Worm (Caenorhabditis elegans): ENCODE data around the gene F54D8.10.

F54D8.10 gene

ce11 chrIII:5089489-5089888, 5.1 kb upstream of the F54D8.10 start (continued):
- TF ChIP-seq nhr-19 (GFP tag; conservative IDR thresholded peaks at IDR 0.05), result peak; percentile 73
- TF ChIP-seq efl-1 (optimal IDR thresholded peaks at IDR 0.05), result no peak
- peak in 1 of 2 experiments; percentile 44 for TF ChIP-seq efl-1 (GFP tag; optimal IDR thresholded peaks at IDR 0.05 in 1 of 2)
- no peak for TF ChIP-seq fos-1 (tag; optimal IDR thresholded peaks at IDR 0.05)
- no peak for TF ChIP-seq ceh-63 (GFP tag; optimal IDR thresholded peaks at IDR 0.05)
- peak; percentile 32 for TF ChIP-seq nhr-20 (tag; optimal IDR thresholded peaks at IDR 0.05)
- TF ChIP-seq rnt-1 (tag; optimal IDR thresholded peaks at IDR 0.05), result no peak
- TF ChIP-seq ceh-8 (GFP tag; optimal IDR thresholded peaks at IDR 0.05), result no peak
- TF ChIP-seq unc-62 (GFP tag; optimal IDR thresholded peaks at IDR 0.05), result no peak
- TF ChIP-seq unc-98 (GFP tag; IDR thresholded peaks at IDR 0.05), result no peak
- TF ChIP-seq pqm-1 (tag; optimal IDR thresholded peaks at IDR 0.05), result no peak

DNA sequence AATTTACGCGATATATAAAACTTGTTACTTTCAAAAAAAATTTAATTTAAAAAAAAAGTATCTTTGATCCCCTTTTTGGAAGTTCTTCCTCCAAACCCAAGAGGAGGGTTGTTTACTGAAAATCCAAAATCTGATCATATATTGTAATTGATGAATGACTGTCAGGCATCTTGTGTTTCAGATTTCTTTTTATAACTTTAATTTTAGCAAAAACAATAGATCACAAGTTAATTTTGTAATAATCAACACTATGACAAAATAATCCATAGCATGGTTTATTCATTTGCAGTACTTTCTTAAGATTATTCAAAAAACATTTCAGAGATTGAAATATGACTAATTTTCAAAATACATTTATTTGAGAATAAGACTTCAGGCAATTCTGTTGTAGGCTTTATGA, 2.3 kb upstream of the F54D8.10 start:
- TF ChIP-seq lsy-2 (tag; optimal IDR thresholded peaks at IDR 0.05), result no peak
- no peak for TF ChIP-seq blmp-1 (tag; optimal IDR thresholded peaks at IDR 0.05)
- no peak for TF ChIP-seq lin-15B (tag; optimal IDR thresholded peaks at IDR 0.05)
- TF ChIP-seq nhr-237 (tag; optimal IDR thresholded peaks at IDR 0.05), result no peak
- no peak for TF ChIP-seq hlh-17 (GFP tag; optimal IDR thresholded peaks at IDR 0.05; ENCODE audit: borderline replicate concordance)
- TF ChIP-seq rnt-1 (tag; optimal IDR thresholded peaks at IDR 0.05), result no peak
- no peak for TF ChIP-seq ceh-88 (GFP tag; IDR thresholded peaks at IDR 0.05)
- no peak for TF ChIP-seq sup-37 (GFP tag; optimal IDR thresholded peaks at IDR 0.05)
- TF ChIP-seq lin-35 (GFP tag; optimal IDR thresholded peaks at IDR 0.05), result no peak
- no peak for TF ChIP-seq elt-2 (tag; optimal IDR thresholded peaks at IDR 0.05)
- no peak for TF ChIP-seq hpl-2 (GFP tag; optimal IDR thresholded peaks at IDR 0.05)
- no peak for TF ChIP-seq nhr-12 (tag; optimal IDR thresholded peaks at IDR 0.05)
- no peak for TF ChIP-seq skn-1 (tag; optimal IDR thresholded peaks at IDR 0.05)
- TF ChIP-seq C16A3.4 (tag; optimal IDR thresholded peaks at IDR 0.05), result no peak
- no peak for TF ChIP-seq mab-9 (GFP tag; IDR thresholded peaks at IDR 0.05)
- no peak for TF ChIP-seq dpl-1 (GFP tag; optimal IDR thresholded peaks at IDR 0.05)
- TF ChIP-seq aly-2 (tag; optimal IDR thresholded peaks at IDR 0.05), result no peak

ce11 chrIII:5096741-5097140, 2.1 kb downstream of the F54D8.10 start:
- TF ChIP-seq elt-3 (tag; optimal IDR thresholded peaks at IDR 0.05) (peak in 5 of 6 experiments; percentile 55 to 87 (median 82)), sup-37 (GFP tag; optimal IDR thresholded peaks at IDR 0.05) (no peak), irx-1 (tag; optimal IDR thresholded peaks at IDR 0.05) (no peak), lin-14 (GFP tag; optimal IDR thresholded peaks at IDR 0.05) (peak; percentile 29), nhr-85 (tag) (peak; percentile 60), tbx-2 (tag; optimal IDR thresholded peaks at IDR 0.05) (peak; percentile 10), snu-23 (GFP tag; optimal IDR thresholded peaks at IDR 0.05) (peak; percentile 13), nhr-71 (tag; optimal IDR thresholded peaks at IDR 0.05) (peak; percentile 43), nhr-20 (tag; optimal IDR thresholded peaks at IDR 0.05) (peak; percentile 67), blmp-1 (tag; optimal IDR thresholded peaks at IDR 0.05) (peak; percentile 84), nhr-19 (GFP tag; conservative IDR thresholded peaks at IDR 0.05) (peak; percentile 30)

DNA sequence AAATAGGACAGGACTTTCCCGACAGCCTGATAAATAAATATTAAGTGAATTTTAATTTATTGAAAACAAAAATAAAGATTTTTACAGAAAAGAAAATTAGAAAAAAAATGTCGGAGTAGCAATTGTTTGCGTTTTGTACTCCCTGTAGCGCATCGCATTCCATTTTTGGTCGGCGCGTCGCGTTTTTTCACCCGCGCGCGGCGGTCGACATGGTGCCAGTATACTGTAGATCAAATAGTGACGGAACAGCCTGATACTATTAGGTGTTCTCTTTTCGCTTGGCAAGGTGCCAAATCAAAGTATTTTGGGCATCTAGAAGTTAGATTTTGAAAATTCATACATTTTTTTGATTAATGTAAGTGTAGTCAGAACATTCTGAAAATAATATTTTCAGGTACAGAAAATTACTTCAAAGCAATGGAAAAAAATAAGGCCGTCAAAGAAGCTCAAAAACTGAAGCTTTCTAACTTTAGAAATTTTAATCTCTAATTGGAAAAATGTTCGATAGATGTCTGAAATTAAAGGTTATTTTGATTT, 4.2 kb downstream of the F54D8.10 start:
- no peak for TF ChIP-seq elt-3 (tag; optimal IDR thresholded peaks at IDR 0.05)

DNA sequence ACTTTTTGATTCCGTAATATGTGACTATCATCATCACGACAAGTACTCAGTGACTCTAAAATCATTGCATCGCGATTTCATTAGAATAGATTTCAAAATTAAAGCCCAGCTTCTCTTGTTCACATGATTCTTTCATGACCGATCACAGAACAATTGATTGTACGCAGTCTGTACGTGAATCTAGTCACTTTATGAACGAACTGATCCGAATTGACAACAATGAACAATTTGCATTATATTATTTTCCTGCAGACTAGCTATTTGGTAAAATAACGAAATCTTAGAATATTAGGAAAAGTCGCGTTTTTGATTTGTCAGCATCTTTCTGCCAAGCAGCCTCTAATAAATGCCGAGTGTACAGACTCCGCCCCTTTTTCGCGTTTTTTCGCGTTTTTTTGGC, 4.9 kb downstream of the F54D8.10 start:
- TF ChIP-seq hlh-17 (GFP tag; optimal IDR thresholded peaks at IDR 0.05; ENCODE audit: borderline replicate concordance), result no peak
- TF ChIP-seq ceh-82 (tag; optimal IDR thresholded peaks at IDR 0.05), result no peak
- no peak for TF ChIP-seq mep-1 (tag; optimal IDR thresholded peaks at IDR 0.05)
- no peak for TF ChIP-seq grh-1 (GFP tag; IDR thresholded peaks at IDR 0.05)
- TF ChIP-seq pag-3 (tag; optimal IDR thresholded peaks at IDR 0.05; ENCODE audit: borderline replicate concordance, insufficient read depth), result no peak
- TF ChIP-seq lin-14 (GFP tag; optimal IDR thresholded peaks at IDR 0.05), result no peak
- TF ChIP-seq unc-62 (GFP tag; optimal IDR thresholded peaks at IDR 0.05), result no peak
- TF ChIP-seq nhr-71 (tag; optimal IDR thresholded peaks at IDR 0.05), result no peak
- no peak for TF ChIP-seq ceh-63 (GFP tag; optimal IDR thresholded peaks at IDR 0.05)
- no peak for TF ChIP-seq aha-1 (tag; optimal IDR thresholded peaks at IDR 0.05)
- no peak for TF ChIP-seq nhr-76 (tag; optimal IDR thresholded peaks at IDR 0.05)
